Fruit fly (Drosophila melanogaster) S2 (cell line): ENCODE measurements around the gene Pfrx.

Source experiments
- CG8478 ChIP-seq: fragments of >200 bp; optimal IDR thresholded peaks from 2 replicates; lab custom pipeline; 2018
- CTCF ChIP-seq, 2 experiments: fragments of >200 bp; optimal IDR thresholded peaks; 2 replicates each; lab custom pipeline; 2018

The Pfrx gene

dm6 chrX:19494830-19495610, at the start of gene Pfrx, which contains the start of the genes ksh and CG14200:
TSS of gene Pfrx (plus strand) at chrX:19495505.
TSS of gene ksh (minus strand) at chrX:19494992.
TSS of gene CG14200 (plus strand) at chrX:19495505.
- no peak for TF ChIP-seq CG8478 (lab: Kevin White, UChicago)
- peak in 1 of 2 experiments; percentile 12 for TF ChIP-seq CTCF (optimal IDR thresholded peaks at IDR 0.05; lab: Kevin White, UChicago)

DNA sequence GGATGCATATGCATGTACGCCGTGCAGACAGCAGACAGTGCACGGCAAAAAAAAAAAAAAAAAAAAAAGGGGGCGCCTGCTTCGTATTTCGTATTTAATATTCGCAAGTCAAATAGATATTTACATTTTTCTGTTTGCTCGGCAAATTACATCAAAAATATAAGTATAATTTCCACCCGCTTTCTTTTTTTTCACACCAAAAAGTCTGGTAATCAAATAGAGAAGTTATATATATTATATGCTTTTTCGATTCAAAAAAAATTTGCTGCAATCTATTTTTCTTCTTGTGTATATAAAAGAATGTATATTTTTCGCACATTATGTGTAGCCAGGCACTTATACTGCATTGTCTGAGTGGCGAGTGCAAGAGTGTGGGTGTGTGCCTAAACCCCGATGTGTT, 47.0 kb upstream of the Pfrx start:
- TF ChIP-seq CG8478 (lab: Kevin White, UChicago) (no peak), CTCF (optimal IDR thresholded peaks at IDR 0.05; lab: Kevin White, UChicago) (no peak)

dm6 chrX:19453138-19453537, 42.2 kb upstream of the Pfrx start:
- TF ChIP-seq CTCF (optimal IDR thresholded peaks at IDR 0.05; lab: Kevin White, UChicago), result no peak
- no peak for TF ChIP-seq CG8478 (lab: Kevin White, UChicago)

DNA sequence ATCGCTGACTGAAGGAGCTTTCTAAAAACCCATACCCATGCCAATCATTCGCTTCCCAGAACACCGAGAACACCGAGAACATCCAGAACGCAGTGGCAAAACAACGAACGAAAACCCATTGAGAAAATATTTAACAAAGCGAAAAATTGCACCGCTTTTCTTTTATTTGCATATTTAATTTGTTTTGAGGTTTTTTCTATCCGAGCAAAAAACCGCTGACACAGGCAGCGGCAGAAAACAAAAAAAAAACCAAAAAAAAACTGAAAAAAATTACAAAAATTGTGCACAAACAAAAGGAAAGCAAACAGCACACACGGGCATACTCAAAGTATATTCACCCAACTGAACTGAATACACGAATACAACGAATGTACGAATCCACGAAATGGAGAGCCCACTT, 33.7 kb upstream of the Pfrx start:
- no peak for TF ChIP-seq CG8478 (lab: Kevin White, UChicago)
- TF ChIP-seq CTCF (optimal IDR thresholded peaks at IDR 0.05; lab: Kevin White, UChicago), result no peak

DNA sequence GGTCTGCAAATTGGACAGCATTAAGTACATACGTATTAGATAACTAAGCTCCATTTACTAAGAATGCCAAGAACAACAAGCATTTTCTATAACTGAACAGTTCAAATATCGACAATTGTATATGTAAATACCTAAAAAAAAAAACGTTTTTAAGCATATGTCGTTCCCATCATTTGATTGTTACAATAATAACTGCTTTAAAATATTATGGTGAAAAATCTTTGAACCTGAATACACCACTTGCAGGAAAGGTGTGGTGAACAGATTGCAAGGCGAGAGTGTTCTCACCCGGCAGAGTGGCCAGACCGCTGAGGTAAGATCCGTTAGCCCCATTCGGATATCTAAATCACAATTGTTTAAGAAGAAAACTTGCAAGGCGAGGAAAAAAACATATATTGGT, 20.5 kb upstream of the Pfrx start, which contains the start of gene narya:
TSS of gene narya (plus strand) at position 301 of the 400 bp plus-strand sequence.
- TF ChIP-seq CTCF (optimal IDR thresholded peaks at IDR 0.05; lab: Kevin White, UChicago) (no peak), CG8478 (lab: Kevin White, UChicago) (no peak)

- no peak for TF ChIP-seq CTCF (optimal IDR thresholded peaks at IDR 0.05; lab: Kevin White, UChicago)
- TF ChIP-seq CG8478 (lab: Kevin White, UChicago), result no peak
Measured at dm6 chrX:19479134-19479533, 16.2 kb upstream of the Pfrx start, which contains the start of gene CG32533. TSS of gene CG32533 (minus strand) at chrX:19479411.

DNA sequence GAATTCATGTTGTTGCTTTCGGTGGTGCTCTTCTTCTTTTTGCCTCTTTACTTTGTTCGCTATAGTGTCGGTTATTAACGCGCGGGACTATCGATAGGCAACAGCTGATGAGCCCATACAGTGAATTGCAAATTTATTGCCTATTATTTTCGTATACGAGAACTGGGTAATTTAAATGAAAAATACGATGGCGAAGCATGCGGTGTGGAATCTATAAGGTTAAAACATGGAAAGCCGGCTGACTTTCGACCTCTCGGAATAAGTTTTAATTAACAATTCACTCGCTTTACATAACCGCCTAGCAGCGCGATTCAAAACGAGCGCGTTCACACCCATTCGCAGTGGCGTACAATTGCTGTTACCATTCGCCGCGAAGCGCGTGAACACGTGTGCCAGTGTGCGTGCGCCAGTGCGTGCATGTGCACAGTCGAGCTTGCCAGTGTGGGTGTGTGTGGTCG, 15.4 kb upstream of the Pfrx start, which contains the start of the genes Naa15-16 and mRpS14:
TSS of gene Naa15-16 (plus strand) at position 116 of the 458 bp plus-strand sequence.
TSS of gene mRpS14 (minus strand) at position 370 of the 458 bp plus-strand sequence.
- TF ChIP-seq CTCF (optimal IDR thresholded peaks at IDR 0.05; lab: Kevin White, UChicago) (no peak), CG8478 (lab: Kevin White, UChicago) (no peak)

DNA sequence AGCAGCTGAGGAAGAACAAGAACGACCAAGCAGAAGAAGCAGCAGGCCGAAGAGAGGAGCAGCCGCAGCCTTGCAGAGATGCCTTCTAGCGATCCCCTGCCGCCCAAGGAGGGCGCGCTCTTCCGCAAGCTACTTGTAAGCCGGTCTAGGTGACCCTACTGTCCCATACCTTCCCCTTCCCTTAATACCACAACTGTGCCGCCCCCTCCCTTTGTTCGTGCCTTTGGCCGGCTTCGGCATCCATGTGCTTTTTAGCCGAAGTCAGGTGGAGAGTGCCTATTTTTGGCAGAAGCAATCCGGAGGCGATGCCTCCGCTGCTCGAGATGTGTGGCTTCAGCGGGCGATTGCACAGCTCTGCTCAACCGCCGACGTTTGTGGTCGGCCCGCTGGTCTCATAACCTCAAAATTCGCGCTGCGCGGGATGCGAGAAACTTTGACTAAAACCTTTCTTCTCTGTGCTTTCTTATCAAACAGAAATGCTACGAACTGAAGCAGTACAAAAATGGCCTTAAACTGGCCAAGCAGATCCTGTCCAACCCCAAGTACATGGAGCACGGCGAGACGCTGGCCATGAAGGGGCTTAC, 14.7 kb upstream of the Pfrx start:
- TF ChIP-seq CG8478 (lab: Kevin White, UChicago) (no peak), CTCF (optimal IDR thresholded peaks at IDR 0.05; lab: Kevin White, UChicago) (no peak)

DNA sequence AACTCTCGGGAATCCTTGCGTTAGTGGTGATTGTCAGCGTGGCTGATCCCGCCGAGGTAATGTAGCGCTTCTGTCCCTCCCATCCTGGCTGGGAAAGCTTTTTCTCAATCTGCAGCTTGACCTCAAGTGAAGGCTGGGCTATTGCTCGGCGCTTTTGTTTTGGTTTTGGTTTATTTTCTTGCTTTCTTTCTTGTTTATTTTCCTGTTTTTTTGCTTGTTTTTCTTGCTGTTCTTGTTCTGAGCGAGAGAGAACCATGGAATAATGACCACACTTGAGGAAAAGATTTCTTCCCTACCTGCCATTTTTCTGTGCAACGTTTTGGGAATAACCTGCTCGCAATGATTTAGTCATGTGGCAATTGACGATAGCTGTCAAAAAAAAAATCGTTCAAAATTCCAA, 10.2 kb upstream of the Pfrx start:
- TF ChIP-seq CG8478 (lab: Kevin White, UChicago), result no peak
- TF ChIP-seq CTCF (optimal IDR thresholded peaks at IDR 0.05; lab: Kevin White, UChicago), result no peak

dm6 chrX:19491984-19492584, 3.2 kb upstream of the Pfrx start, which contains the start of the genes pcm and ND-18:
TSS of gene pcm (minus strand) at chrX:19492011.
TSS of gene ND-18 (plus strand) at chrX:19492421.
- TF ChIP-seq CTCF (optimal IDR thresholded peaks at IDR 0.05; lab: Kevin White, UChicago), result no peak
- TF ChIP-seq CG8478 (lab: Kevin White, UChicago), result no peak

dm6 chrX:19494285-19494684, 1.0 kb upstream of the Pfrx start, which contains the start of gene CG12204:
TSS of gene CG12204 (minus strand) at chrX:19494401.
- TF ChIP-seq CTCF (optimal IDR thresholded peaks at IDR 0.05; lab: Kevin White, UChicago) (no peak), CG8478 (lab: Kevin White, UChicago) (no peak)

dm6 chrX:19495611-19496583, 592 bp downstream of the Pfrx start:
- TF ChIP-seq CG8478 (lab: Kevin White, UChicago), result no peak
- TF ChIP-seq CTCF (optimal IDR thresholded peaks at IDR 0.05; lab: Kevin White, UChicago), result no peak

dm6 chrX:19496808-19497259, 1.5 kb downstream of the Pfrx start:
- TF ChIP-seq CG8478 (lab: Kevin White, UChicago), result no peak
- no peak for TF ChIP-seq CTCF (optimal IDR thresholded peaks at IDR 0.05; lab: Kevin White, UChicago)
